Fruit fly (Drosophila melanogaster): ENCODE results near the gene mRpL22.

Gene mRpL22

dm6 chrX:16791920-16792829, 8.4 kb downstream of the mRpL22 start, which contains the start of gene CG4768:
CG4768 (plus strand) TSS chrX:16792119.
- TF ChIP-seq bab1 (GFP tag; optimal IDR thresholded peaks at IDR 0.05): peak; percentile 50
- TF ChIP-seq CG7045 (GFP tag; optimal IDR thresholded peaks at IDR 0.05): no peak
- TF ChIP-seq CG11617 (GFP tag; optimal IDR thresholded peaks at IDR 0.05): no peak
- TF ChIP-seq tj (GFP tag; optimal IDR thresholded peaks at IDR 0.05): peak; percentile 12
- TF ChIP-seq CG7101 (tag; optimal IDR thresholded peaks at IDR 0.05): no peak
- no peak for TF ChIP-seq ovo (GFP tag; optimal IDR thresholded peaks at IDR 0.05)
- peak; percentile 69 for TF ChIP-seq Mnt (GFP tag; optimal IDR thresholded peaks at IDR 0.05)
- no peak for TF ChIP-seq CG14711 (tag; optimal IDR thresholded peaks at IDR 0.05)
- TF ChIP-seq pad (GFP tag; optimal IDR thresholded peaks at IDR 0.05): peak; percentile 96
- no peak for TF ChIP-seq toe (GFP tag; optimal IDR thresholded peaks at IDR 0.05)
- no peak for TF ChIP-seq Clk (GFP tag; optimal IDR thresholded peaks at IDR 0.05)
- peak; percentile 25 for TF ChIP-seq CG1620 (GFP tag; optimal IDR thresholded peaks at IDR 0.05)
- no peak for TF ChIP-seq cnc (optimal IDR thresholded peaks at IDR 0.05)
- TF ChIP-seq CG5204 (GFP tag; optimal IDR thresholded peaks at IDR 0.05): no peak

dm6 chrX:16793129-16793748, 9.5 kb downstream of the mRpL22 start:
- TF ChIP-seq Clk (GFP tag; optimal IDR thresholded peaks at IDR 0.05) (no peak), CG33017 (tag; optimal IDR thresholded peaks at IDR 0.05) (no peak), tj (GFP tag; optimal IDR thresholded peaks at IDR 0.05) (no peak), toe (GFP tag; optimal IDR thresholded peaks at IDR 0.05) (no peak), CG1620 (GFP tag; optimal IDR thresholded peaks at IDR 0.05) (no peak), Mnt (GFP tag; optimal IDR thresholded peaks at IDR 0.05) (peak; percentile 69), Crg-1 (GFP tag; optimal IDR thresholded peaks at IDR 0.05) (no peak), Hr96 (GFP tag; optimal IDR thresholded peaks at IDR 0.05) (no peak)

dm6 chrX:16798166-16798565, 14.4 kb downstream of the mRpL22 start:
- no peak for TF ChIP-seq CG7101 (tag; optimal IDR thresholded peaks at IDR 0.05)
- no peak for TF ChIP-seq Mnt (GFP tag; optimal IDR thresholded peaks at IDR 0.05)
- no peak for TF ChIP-seq pad (GFP tag; optimal IDR thresholded peaks at IDR 0.05)

- TF ChIP-seq CG5204 (GFP tag; optimal IDR thresholded peaks at IDR 0.05) (no peak), CG7101 (tag; optimal IDR thresholded peaks at IDR 0.05) (peak; percentile 4), cic (GFP tag; optimal IDR thresholded peaks at IDR 0.05) (no peak), bab1 (GFP tag; optimal IDR thresholded peaks at IDR 0.05) (peak; percentile 18), ovo (GFP tag; optimal IDR thresholded peaks at IDR 0.05) (no peak), tj (GFP tag; optimal IDR thresholded peaks at IDR 0.05) (peak; percentile 1), Mnt (GFP tag; optimal IDR thresholded peaks at IDR 0.05) (peak; percentile 17)
These were observed 16.2 kb downstream of the mRpL22 start for dm6 chrX:16799914-16800313.

- no peak for TF ChIP-seq cnc (optimal IDR thresholded peaks at IDR 0.05)
- TF ChIP-seq Clk (GFP tag; optimal IDR thresholded peaks at IDR 0.05): no peak
- TF ChIP-seq pad (GFP tag; optimal IDR thresholded peaks at IDR 0.05): no peak
- no peak for TF ChIP-seq CG11617 (GFP tag; optimal IDR thresholded peaks at IDR 0.05)
- no peak for TF ChIP-seq Mnt (GFP tag; optimal IDR thresholded peaks at IDR 0.05)
- no peak for TF ChIP-seq cic (GFP tag; optimal IDR thresholded peaks at IDR 0.05)
- TF ChIP-seq tj (GFP tag; optimal IDR thresholded peaks at IDR 0.05): no peak
- no peak for TF ChIP-seq CG1620 (GFP tag; optimal IDR thresholded peaks at IDR 0.05)
These were observed 16.8 kb downstream of the mRpL22 start, which contains the start of the genes CG9132 and CG4789 for dm6 chrX:16800530-16801027. CG9132 (minus strand) TSS chrX:16800710. CG4789 (plus strand) TSS chrX:16800930.

DNA sequence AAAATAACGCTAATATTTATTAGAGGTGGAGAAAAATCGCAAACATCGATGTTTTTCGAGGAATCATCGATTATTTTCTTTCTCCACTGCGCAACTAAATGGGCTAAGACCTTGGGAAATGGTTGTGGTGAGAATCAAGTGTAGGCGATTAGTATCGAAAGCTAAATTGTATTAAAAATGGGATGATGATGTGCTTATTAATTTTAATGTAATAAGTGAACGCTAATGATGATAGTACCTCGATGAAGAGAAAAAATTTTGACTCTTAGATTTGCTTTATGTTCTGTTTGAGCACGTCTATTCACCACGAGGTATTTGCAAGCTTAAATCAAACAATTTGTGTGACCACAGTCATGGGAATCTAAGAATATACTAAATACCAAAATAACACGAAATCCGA, 19.6 kb downstream of the mRpL22 start, which contains the start of the genes Rai1 and CG13005:
Gene Rai1 (minus strand): TSS at position 46 of the 400 bp plus-strand sequence.
Gene CG13005 (plus strand): TSS at position 352 of the 400 bp plus-strand sequence.
- TF ChIP-seq CG7101 (tag; optimal IDR thresholded peaks at IDR 0.05) (no peak), CG33017 (tag; optimal IDR thresholded peaks at IDR 0.05) (no peak), toe (GFP tag; optimal IDR thresholded peaks at IDR 0.05) (no peak), CG1620 (GFP tag; optimal IDR thresholded peaks at IDR 0.05) (peak; percentile 35)

DNA sequence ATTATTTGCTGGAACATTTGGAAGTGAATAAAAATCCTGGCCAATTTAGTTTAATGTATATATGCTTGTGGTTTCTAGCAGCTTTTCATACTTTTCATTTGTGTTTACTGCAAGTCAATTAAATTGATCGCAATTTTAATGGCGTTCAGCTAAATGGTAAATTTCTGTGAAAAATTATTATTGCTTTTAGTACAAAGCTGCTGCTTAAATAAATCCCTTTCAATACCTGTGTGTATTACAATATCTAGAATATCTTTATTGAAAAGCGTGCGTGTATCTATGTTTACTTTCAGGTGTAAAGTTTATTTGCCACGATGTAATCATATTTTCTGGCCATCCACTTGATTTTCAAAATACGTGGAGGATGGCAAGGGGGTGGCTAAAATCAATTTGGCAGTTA, 22.0 kb downstream of the mRpL22 start, which contains the start of gene ppk28:
Gene ppk28 (plus strand): TSS at position 301 of the 400 bp plus-strand sequence.
- TF ChIP-seq cic (GFP tag; optimal IDR thresholded peaks at IDR 0.05): no peak
- no peak for TF ChIP-seq Hr96 (GFP tag; optimal IDR thresholded peaks at IDR 0.05)
- TF ChIP-seq CG12768 (GFP tag; optimal IDR thresholded peaks at IDR 0.05): no peak
- TF ChIP-seq toe (GFP tag; optimal IDR thresholded peaks at IDR 0.05): no peak
